ENCODE assay signal across 2 fruit fly cellular contexts in the genomic region with DNA sequence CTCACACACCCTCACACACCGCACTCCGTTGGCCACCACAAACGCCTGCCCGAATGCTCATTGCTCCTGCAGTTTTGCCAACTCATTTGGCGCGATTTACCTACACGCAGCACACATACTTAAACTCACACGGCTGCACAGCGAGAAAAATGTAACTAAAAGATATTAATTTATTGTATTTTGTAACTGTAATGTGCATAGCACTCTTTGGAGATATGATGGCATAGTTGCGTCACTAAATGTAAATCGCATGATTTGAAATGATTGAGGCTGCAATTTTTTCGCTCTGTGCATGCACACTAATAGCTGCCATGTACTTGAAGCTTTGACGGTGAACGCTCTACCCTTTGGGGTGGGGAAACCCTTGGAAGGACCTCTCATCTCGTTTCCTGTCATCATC.
A peak's percentile ranks its signal among the peaks of the same experiment; 100 is the strongest.
TF ChIP-seq lines count a peak whose summit lies in the region.

No protein-coding gene starts in this region.

TF ChIP-seq in whole organism, embryonic, 481 proteins besides CTCF, POLR2A, EP300 and RAD21 (continued from another document and continues in another):
- TF ChIP-seq org-1 (GFP tag; optimal IDR thresholded peaks at IDR 0.05; lab: Kevin White, UChicago) = peak; percentile 4
- peak; percentile 51 for TF ChIP-seq CG1603 (tag; optimal IDR thresholded peaks at IDR 0.05; lab: Kevin White, UChicago)
- peak; percentile 5 for TF ChIP-seq Meics (GFP tag; optimal IDR thresholded peaks at IDR 0.05; lab: Kevin White, UChicago)
- no peak for TF ChIP-seq Elba2 (GFP tag; optimal IDR thresholded peaks at IDR 0.05; lab: Kevin White, UChicago)
- TF ChIP-seq eve (GFP tag; optimal IDR thresholded peaks at IDR 0.05; lab: Kevin White, UChicago) = peak in 1 of 2 experiments; percentile 32
- peak; percentile 20 for TF ChIP-seq D19A (tag; optimal IDR thresholded peaks at IDR 0.05; lab: Kevin White, UChicago)
- TF ChIP-seq scrt (GFP tag; optimal IDR thresholded peaks at IDR 0.05; lab: Kevin White, UChicago) = peak; percentile 8
- TF ChIP-seq CG6683 (GFP tag; optimal IDR thresholded peaks at IDR 0.05; lab: Kevin White, UChicago) = no peak
- TF ChIP-seq CG7839 (tag; optimal IDR thresholded peaks at IDR 0.05; lab: Kevin White, UChicago) = peak; percentile 51
- no peak for TF ChIP-seq Kr (GFP tag; optimal IDR thresholded peaks at IDR 0.05; lab: Kevin White, UChicago)
- no peak for TF ChIP-seq dan (GFP tag; IDR thresholded peaks at IDR 0.05; lab: Robert Waterston, UW)
- TF ChIP-seq sob (GFP tag; IDR thresholded peaks at IDR 0.05; lab: Robert Waterston, UW) = 0 out of 2 replicates have a peak, but pooled peaks have one; percentile 36
- peak; percentile 46 for TF ChIP-seq lab (GFP tag; optimal IDR thresholded peaks at IDR 0.05; lab: Kevin White, UChicago)
- no peak for TF ChIP-seq tll (GFP tag; optimal IDR thresholded peaks at IDR 0.05; lab: Kevin White, UChicago)
- peak; percentile 14 for TF ChIP-seq CG15514 (GFP tag; optimal IDR thresholded peaks at IDR 0.05; lab: Kevin White, UChicago)
- peak; percentile 24; the same call in 1 of the 4 replicates for TF ChIP-seq Gug (GFP tag; IDR thresholded peaks at IDR 0.05; lab: Robert Waterston, UW)
- TF ChIP-seq CG14014 (GFP tag; IDR thresholded peaks at IDR 0.05; lab: Robert Waterston, UW) = peak; percentile 36; the same call in 1 of the 2 replicates
- no peak for TF ChIP-seq Six4 (GFP tag; optimal IDR thresholded peaks at IDR 0.05; lab: Kevin White, UChicago)
- peak; percentile 8 for TF ChIP-seq Fer3 (tag; optimal IDR thresholded peaks at IDR 0.05; lab: Kevin White, UChicago)
- peak; percentile 6 for TF ChIP-seq HHEX (GFP tag; optimal IDR thresholded peaks at IDR 0.05; lab: Kevin White, UChicago)
- TF ChIP-seq Fer1 (GFP tag; optimal IDR thresholded peaks at IDR 0.05; lab: Kevin White, UChicago) = peak; percentile 34
- TF ChIP-seq Asciz (GFP tag; optimal IDR thresholded peaks at IDR 0.05; lab: Kevin White, UChicago) = no peak
- no peak for TF ChIP-seq CG3995 (GFP tag; optimal IDR thresholded peaks at IDR 0.05; lab: Kevin White, UChicago)
- TF ChIP-seq Atf-2 (GFP tag; optimal IDR thresholded peaks at IDR 0.05; lab: Kevin White, UChicago) = no peak
- TF ChIP-seq CG12299 (tag; optimal IDR thresholded peaks at IDR 0.05; lab: Kevin White, UChicago) = no peak
- TF ChIP-seq CG17385 (GFP tag; optimal IDR thresholded peaks at IDR 0.05; lab: Kevin White, UChicago) = peak; percentile 19
- TF ChIP-seq ci (GFP tag; IDR thresholded peaks at IDR 0.05; lab: Robert Waterston, UW) = peak; percentile 71; the same call in 2 of the 3 replicates
- TF ChIP-seq shn (GFP tag; optimal IDR thresholded peaks at IDR 0.05; lab: Kevin White, UChicago) = no peak
- TF ChIP-seq Atf3 (GFP tag; optimal IDR thresholded peaks at IDR 0.05; lab: Kevin White, UChicago) = no peak
- TF ChIP-seq CG12219 (GFP tag; optimal IDR thresholded peaks at IDR 0.05; lab: Kevin White, UChicago) = peak; percentile 25
- TF ChIP-seq pros (GFP tag; optimal IDR thresholded peaks at IDR 0.05; lab: Kevin White, UChicago) = no peak
- peak; percentile 16; the same call in 1 of the 2 replicates for TF ChIP-seq E2f1 (GFP tag; IDR thresholded peaks at IDR 0.05; lab: Robert Waterston, UW)
- peak; percentile 50; the same call in 1 of the 2 replicates for TF ChIP-seq Ptx1 (GFP tag; IDR thresholded peaks at IDR 0.05; lab: Robert Waterston, UW)
- no peak for TF ChIP-seq CG13775 (GFP tag; optimal IDR thresholded peaks at IDR 0.05; lab: Kevin White, UChicago)
- peak; percentile 41 for TF ChIP-seq CG10366 (GFP tag; IDR thresholded peaks at IDR 0.05; lab: Robert Waterston, UW)
- TF ChIP-seq Pdp1 (GFP tag; optimal IDR thresholded peaks at IDR 0.05; lab: Kevin White, UChicago) = no peak
- no peak for TF ChIP-seq CG2875 (GFP tag; optimal IDR thresholded peaks at IDR 0.05; lab: Kevin White, UChicago)
- peak; percentile 4 for TF ChIP-seq unpg (GFP tag; optimal IDR thresholded peaks at IDR 0.05; lab: Kevin White, UChicago)
- TF ChIP-seq CG31365 (tag; optimal IDR thresholded peaks at IDR 0.05; lab: Kevin White, UChicago) = no peak
- TF ChIP-seq dmrt11E (tag; optimal IDR thresholded peaks at IDR 0.05; lab: Kevin White, UChicago) = peak; percentile 11
- TF ChIP-seq CG8944 (GFP tag; optimal IDR thresholded peaks at IDR 0.05; lab: Kevin White, UChicago) = no peak
- no peak for TF ChIP-seq Hey (tag; optimal IDR thresholded peaks at IDR 0.05; lab: Kevin White, UChicago)
- peak; percentile 7 for TF ChIP-seq ems (GFP tag; optimal IDR thresholded peaks at IDR 0.05; lab: Kevin White, UChicago)
- no peak for TF ChIP-seq HLH4C (GFP tag; IDR thresholded peaks at IDR 0.05; lab: Robert Waterston, UW; ENCODE audit: partially characterized antibody)
- no peak for TF ChIP-seq exex (tag; optimal IDR thresholded peaks at IDR 0.05; lab: Kevin White, UChicago)
- TF ChIP-seq CG43689 (GFP tag; IDR thresholded peaks at IDR 0.05; lab: Robert Waterston, UW) = no peak
- TF ChIP-seq CG1792 (GFP tag; optimal IDR thresholded peaks at IDR 0.05; lab: Kevin White, UChicago) = no peak
- TF ChIP-seq Bteb2 (GFP tag; optimal IDR thresholded peaks at IDR 0.05; lab: Kevin White, UChicago) = no peak
- TF ChIP-seq CG31388 (GFP tag; optimal IDR thresholded peaks at IDR 0.05; lab: Kevin White, UChicago) = no peak
- TF ChIP-seq CG2678 (tag; optimal IDR thresholded peaks at IDR 0.05; lab: Kevin White, UChicago) = peak; percentile 53
- TF ChIP-seq tup (GFP tag; optimal IDR thresholded peaks at IDR 0.05; lab: Kevin White, UChicago) = no peak
- no peak for TF ChIP-seq Max (GFP tag; optimal IDR thresholded peaks at IDR 0.05; lab: Kevin White, UChicago)
- no peak for TF ChIP-seq CG7987 (GFP tag; optimal IDR thresholded peaks at IDR 0.05; lab: Kevin White, UChicago)
- TF ChIP-seq bsh (GFP tag; optimal IDR thresholded peaks at IDR 0.05; lab: Kevin White, UChicago) = peak in 1 of 2 experiments; percentile 47
- peak; percentile 4 for TF ChIP-seq ind (GFP tag; optimal IDR thresholded peaks at IDR 0.05; lab: Kevin White, UChicago)
- TF ChIP-seq run (tag; optimal IDR thresholded peaks at IDR 0.05; lab: Kevin White, UChicago) = no peak
- TF ChIP-seq ken (GFP tag; IDR thresholded peaks at IDR 0.05; lab: Robert Waterston, UW) = 0 out of 3 replicates have a peak, but pooled peaks have one; percentile 53
- peak; percentile 21 for TF ChIP-seq PHDP (tag; optimal IDR thresholded peaks at IDR 0.05; lab: Kevin White, UChicago)
- TF ChIP-seq Blimp-1 (GFP tag; optimal IDR thresholded peaks at IDR 0.05; lab: Kevin White, UChicago) = peak; percentile 26
- TF ChIP-seq dysf (GFP tag; IDR thresholded peaks at IDR 0.05; lab: Robert Waterston, UW) = peak; percentile 58; the same call in 2 of the 3 replicates
- TF ChIP-seq CG10267 (tag; optimal IDR thresholded peaks at IDR 0.05; lab: Kevin White, UChicago) = peak; percentile 7
- TF ChIP-seq nerfin-2 (GFP tag; IDR thresholded peaks at IDR 0.05; lab: Robert Waterston, UW; ENCODE audit: partially characterized antibody) = no peak
- TF ChIP-seq Drgx (GFP tag; IDR thresholded peaks at IDR 0.05; lab: Robert Waterston, UW) = 0 out of 2 replicates have a peak, but pooled peaks have one; percentile 29

TF ChIP-seq in whole organism, prepupa, 60 proteins besides CTCF, POLR2A, EP300 and RAD21 (continued from another document):
- TF ChIP-seq CG6163 (GFP tag; IDR thresholded peaks at IDR 0.05; lab: Robert Waterston, UW) (peak; percentile 51; the same call in 1 of the 3 replicates), Gug (GFP tag; IDR thresholded peaks at IDR 0.05; lab: Robert Waterston, UW) (no peak), pdm3 (GFP tag; optimal IDR thresholded peaks at IDR 0.05; lab: Kevin White, UChicago) (peak; percentile 18), Sox102F (GFP tag; optimal IDR thresholded peaks at IDR 0.05; lab: Kevin White, UChicago) (no peak), CG3032 (tag; optimal IDR thresholded peaks at IDR 0.05; lab: Kevin White, UChicago) (peak; percentile 0), Blimp-1 (GFP tag; optimal IDR thresholded peaks at IDR 0.05; lab: Kevin White, UChicago) (no peak), CG8119 (GFP tag; IDR thresholded peaks at IDR 0.05; lab: Robert Waterston, UW) (0 out of 3 replicates have a peak, but pooled peaks have one; percentile 29), Ets96B (tag; optimal IDR thresholded peaks at IDR 0.05; lab: Kevin White, UChicago) (no peak), Eip78C (GFP tag; lab: Kevin White, UChicago) (peak; percentile 44), CG6808 (GFP tag; optimal IDR thresholded peaks at IDR 0.05; lab: Kevin White, UChicago) (no peak), eg (GFP tag; IDR thresholded peaks at IDR 0.05; lab: Robert Waterston, UW) (peak; percentile 35; the same call in 1 of the 3 replicates), CG8319 (GFP tag; optimal IDR thresholded peaks at IDR 0.05; lab: Kevin White, UChicago) (no peak), CG6854 (GFP tag; optimal IDR thresholded peaks at IDR 0.05; lab: Kevin White, UChicago) (no peak), CG32006 (GFP tag; optimal IDR thresholded peaks at IDR 0.05; lab: Kevin White, UChicago) (peak; percentile 30), CG4318 (GFP tag; optimal IDR thresholded peaks at IDR 0.05; lab: Kevin White, UChicago) (no peak), CG15336 (GFP tag; IDR thresholded peaks at IDR 0.05; lab: Robert Waterston, UW) (peak; percentile 41; the same call in 1 of the 2 replicates), CG9139 (GFP tag; optimal IDR thresholded peaks at IDR 0.05; lab: Kevin White, UChicago) (no peak), CG6276 (GFP tag; optimal IDR thresholded peaks at IDR 0.05; lab: Kevin White, UChicago) (no peak), CG8632 (GFP tag; optimal IDR thresholded peaks at IDR 0.05; lab: Kevin White, UChicago) (no peak), CG31627 (GFP tag; optimal IDR thresholded peaks at IDR 0.05; lab: Kevin White, UChicago) (no peak), fd59A (GFP tag; optimal IDR thresholded peaks at IDR 0.05; lab: Kevin White, UChicago) (no peak), CG10669 (GFP tag; optimal IDR thresholded peaks at IDR 0.05; lab: Kevin White, UChicago) (peak; percentile 12), CG3919 (GFP tag; optimal IDR thresholded peaks at IDR 0.05; lab: Kevin White, UChicago) (no peak), Met (GFP tag; optimal IDR thresholded peaks at IDR 0.05; lab: Kevin White, UChicago) (no peak), CG7368 (GFP tag; optimal IDR thresholded peaks at IDR 0.05; lab: Kevin White, UChicago) (no peak), topi (GFP tag; optimal IDR thresholded peaks at IDR 0.05; lab: Kevin White, UChicago) (no peak), acj6 (GFP tag; optimal IDR thresholded peaks at IDR 0.05; lab: Kevin White, UChicago) (no peak), CG11762 (GFP tag; optimal IDR thresholded peaks at IDR 0.05; lab: Kevin White, UChicago; ENCODE audit: insufficient read depth) (no peak), Lpt (GFP tag; optimal IDR thresholded peaks at IDR 0.05; lab: Kevin White, UChicago) (no peak), spab (GFP tag; optimal IDR thresholded peaks at IDR 0.05; lab: Kevin White, UChicago) (no peak), OdsH (GFP tag; optimal IDR thresholded peaks at IDR 0.05; lab: Kevin White, UChicago) (no peak), Eip93F (GFP tag; optimal IDR thresholded peaks at IDR 0.05; lab: Kevin White, UChicago) (no peak), vri (GFP tag; optimal IDR thresholded peaks at IDR 0.05; lab: Kevin White, UChicago) (no peak), esn (GFP tag; optimal IDR thresholded peaks at IDR 0.05; lab: Kevin White, UChicago) (no peak), Hr39 (GFP tag; optimal IDR thresholded peaks at IDR 0.05; lab: Kevin White, UChicago) (no peak), svp (GFP tag; lab: Kevin White, UChicago) (peak; percentile 45), lz (GFP tag; optimal IDR thresholded peaks at IDR 0.05; lab: Kevin White, UChicago) (no peak)
